Worm (Caenorhabditis elegans) whole organism, L2 larva: ENCODE data around the gene pap-1.

Source experiments
- C34F6.9 ChIP-seq: fragments of 150-350 bp; optimal IDR thresholded peaks from 2 replicates; lab custom pipeline; 2014; ENCODE audit warnings: missing biosample characterization, missing genetic modification characterization
- F13H6.1 ChIP-seq: sonication (generic microtip); optimal IDR thresholded peaks from 2 replicates; lab custom pipeline; 2016; ENCODE audit warnings: missing genetic modification characterization, missing compliant biosample characterization
- Y55F3AM.14 ChIP-seq: fragments of 200-800 bp; sonication (Bioruptor generic); optimal IDR thresholded peaks from 2 replicates; lab custom pipeline; 2018; ENCODE audit warnings: mild to moderate bottlenecking, missing genetic modification characterization, missing compliant biosample characterization
- ZK546.5 ChIP-seq: sonication (generic microtip); optimal IDR thresholded peaks from 2 replicates; lab custom pipeline; 2017; ENCODE audit warnings: missing biosample characterization, missing genetic modification characterization
- alr-1 ChIP-seq: fragments of 150-350 bp; optimal IDR thresholded peaks from 2 replicates; lab custom pipeline; 2014; ENCODE audit warnings: missing biosample characterization, missing genetic modification characterization
- aly-2 ChIP-seq: fragments of 150-350 bp; optimal IDR thresholded peaks from 2 replicates; lab custom pipeline; 2014; ENCODE audit warnings: missing biosample characterization, missing genetic modification characterization
- ama-1 ChIP-seq: fragments of 150-350 bp; optimal IDR thresholded peaks from 2 replicates; lab custom pipeline; 2018; ENCODE audit warnings: inconsistent platforms
- blmp-1 ChIP-seq: sonication (generic microtip); optimal IDR thresholded peaks from 2 replicates; lab custom pipeline; 2017; ENCODE audit warnings: missing genetic modification characterization, mild to moderate bottlenecking, missing compliant biosample characterization, antibody characterized with exemption, moderate library complexity; ENCODE audit not compliant: insufficient read depth
- ceh-82 ChIP-seq: fragments of 150-350 bp; optimal IDR thresholded peaks from 2 replicates; lab custom pipeline; 2014; ENCODE audit warnings: missing biosample characterization, missing genetic modification characterization
- crh-2 ChIP-seq: sonication (generic microtip); optimal IDR thresholded peaks from 2 replicates; lab custom pipeline; 2017; ENCODE audit warnings: missing biosample characterization, missing genetic modification characterization
- dmd-4 ChIP-seq: sonication (generic microtip); optimal IDR thresholded peaks from 2 replicates; lab custom pipeline; 2017; ENCODE audit warnings: missing biosample characterization, missing genetic modification characterization
- elt-1 ChIP-seq: fragments of 150-350 bp; optimal IDR thresholded peaks from 2 replicates; lab custom pipeline; 2014; ENCODE audit warnings: missing biosample characterization, missing genetic modification characterization
- elt-3 ChIP-seq: sonication (generic microtip); optimal IDR thresholded peaks from 2 replicates; lab custom pipeline; 2017; ENCODE audit warnings: missing biosample characterization, missing genetic modification characterization
- fos-1 ChIP-seq: fragments of 150-350 bp; optimal IDR thresholded peaks from 2 replicates; lab custom pipeline; 2014; ENCODE audit warnings: missing biosample characterization, missing genetic modification characterization
- gmeb-1 ChIP-seq: fragments of 150-350 bp; optimal IDR thresholded peaks from 2 replicates; lab custom pipeline; 2014; ENCODE audit warnings: missing biosample characterization, missing genetic modification characterization
- lin-39 ChIP-seq: fragments of 150-350 bp; optimal IDR thresholded peaks from 2 replicates; lab custom pipeline; 2014; ENCODE audit warnings: missing biosample characterization, missing genetic modification reagents, missing genetic modification characterization
- mab-5 ChIP-seq: fragments of 150-350 bp; optimal IDR thresholded peaks from 2 replicates; lab custom pipeline; 2014; ENCODE audit warnings: missing biosample characterization, missing genetic modification characterization
- mdl-1 ChIP-seq, 2 experiments: fragments of 150-350 bp in 1 of 2; sonication (generic microtip) in 1 of 2; optimal IDR thresholded peaks; 2 replicates each; lab custom pipeline; 2017; ENCODE audit warnings: missing biosample characterization in 2 of 2, missing genetic modification characterization in 2 of 2
- nhr-11 ChIP-seq: fragments of 150-350 bp; optimal IDR thresholded peaks from 2 replicates; lab custom pipeline; 2014; ENCODE audit warnings: missing biosample characterization, missing genetic modification characterization
- nhr-12 ChIP-seq: fragments of 150-350 bp; optimal IDR thresholded peaks from 2 replicates; lab custom pipeline; 2014; ENCODE audit warnings: missing biosample characterization, missing genetic modification characterization
- nhr-129 ChIP-seq: fragments of 150-350 bp; optimal IDR thresholded peaks from 2 replicates; lab custom pipeline; 2014; ENCODE audit warnings: missing biosample characterization, missing genetic modification characterization
- nhr-21 ChIP-seq: fragments of 150-350 bp; optimal IDR thresholded peaks from 2 replicates; lab custom pipeline; 2014; ENCODE audit warnings: missing biosample characterization, missing genetic modification characterization
- nhr-23 ChIP-seq: fragments of 150-350 bp; optimal IDR thresholded peaks from 2 replicates; lab custom pipeline; 2014; ENCODE audit warnings: missing biosample characterization, missing genetic modification reagents, missing genetic modification characterization
- nhr-6 ChIP-seq: fragments of 150-350 bp; optimal IDR thresholded peaks from 2 replicates; lab custom pipeline; 2014; ENCODE audit warnings: missing biosample characterization, missing genetic modification characterization
- nhr-77 ChIP-seq: fragments of 150-350 bp; optimal IDR thresholded peaks from 2 replicates; lab custom pipeline; 2014; ENCODE audit warnings: missing biosample characterization, missing genetic modification characterization
- peb-1 ChIP-seq: fragments of 150-350 bp; optimal IDR thresholded peaks from 2 replicates; lab custom pipeline; 2014; ENCODE audit warnings: missing biosample characterization, missing genetic modification characterization
- sem-4 ChIP-seq: fragments of 150-350 bp; optimal IDR thresholded peaks from 2 replicates; lab custom pipeline; 2014; ENCODE audit warnings: missing biosample characterization, missing genetic modification reagents, missing genetic modification characterization
- skn-1 ChIP-seq: sonication (generic microtip); optimal IDR thresholded peaks from 2 replicates; lab custom pipeline; 2017; ENCODE audit warnings: missing biosample characterization, missing genetic modification characterization
- sma-3 ChIP-seq: sonication (generic microtip); optimal IDR thresholded peaks from 2 replicates; lab custom pipeline; 2016; ENCODE audit warnings: missing genetic modification reagents, missing genetic modification characterization, missing compliant biosample characterization
- sma-9 ChIP-seq, 2 experiments: fragments of 150-350 bp in 1 of 2; sonication (generic microtip) in 1 of 2; optimal IDR thresholded peaks; 2 replicates each; lab custom pipeline; 2014 to 2016; ENCODE audit warnings: missing genetic modification characterization in 2 of 2, mild to moderate bottlenecking in 1 of 2, missing biosample characterization in 1 of 2, missing compliant biosample characterization in 1 of 2, missing genetic modification reagents in 1 of 2, moderate library complexity in 1 of 2
- snpc-4 ChIP-seq: fragments of 150-350 bp; optimal IDR thresholded peaks from 2 replicates; lab custom pipeline; 2014; ENCODE audit warnings: missing biosample characterization, missing genetic modification characterization
- unc-39 ChIP-seq: fragments of 150-350 bp; optimal IDR thresholded peaks from 2 replicates; lab custom pipeline; 2014; ENCODE audit warnings: missing biosample characterization, missing genetic modification characterization
- unc-55 ChIP-seq: fragments of 150-350 bp; sonication (generic microtip); optimal IDR thresholded peaks from 3 replicates; lab custom pipeline; 2014; ENCODE audit warnings: missing biosample characterization, missing genetic modification reagents, missing genetic modification characterization
- unc-62 ChIP-seq: fragments of 150-350 bp; optimal IDR thresholded peaks from 2 replicates; lab custom pipeline; 2014; ENCODE audit warnings: missing biosample characterization, missing genetic modification reagents, missing genetic modification characterization
- ztf-1 ChIP-seq: fragments of 200-800 bp; sonication (Bioruptor generic); conservative IDR thresholded peaks from 2 replicates; pipeline ENCODE4 v1.3.6; 2022; ENCODE audit warnings: missing genetic modification characterization, missing compliant biosample characterization
- ztf-11 ChIP-seq: sonication (generic microtip); optimal IDR thresholded peaks from 2 replicates; lab custom pipeline; 2017; ENCODE audit warnings: missing biosample characterization, missing genetic modification characterization

The pap-1 gene

DNA sequence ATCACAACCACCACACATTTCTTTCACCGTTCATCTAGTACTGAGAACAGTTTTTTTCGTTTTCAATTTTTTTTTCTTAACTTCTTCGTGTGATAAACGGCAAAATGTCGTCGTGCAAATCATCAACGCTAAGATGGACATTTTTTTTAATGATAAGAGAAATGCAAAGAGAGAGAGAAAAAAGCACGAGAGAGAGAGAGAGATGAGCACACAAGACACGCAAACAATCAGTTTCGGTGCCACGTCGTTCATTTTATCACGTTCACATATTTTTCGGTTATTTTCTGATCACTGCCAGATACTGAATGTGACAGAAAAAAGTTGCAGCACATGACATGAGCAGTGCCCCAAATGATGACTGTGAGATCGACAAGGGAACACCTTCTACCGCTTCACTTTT lies 26.4 kb downstream of the pap-1 start, which contains the start of gene egl-9 (continued):
- TF ChIP-seq nhr-21 (no peak), ceh-82 (no peak), Y55F3AM.14 (GFP tag; lab: Kevin White, UChicago) (peak; percentile 40), lin-39 (no peak), crh-2 (peak; percentile 88), mdl-1 (tag; optimal IDR thresholded peaks at IDR 0.05; lab: Kevin White, UChicago) (no peak), alr-1 (tag; lab: Kevin White, UChicago) (no peak), peb-1 (no peak), unc-62 (GFP tag; lab: Kevin White, UChicago) (no peak), nhr-12 (no peak), blmp-1 (no peak), nhr-6 (tag; lab: Kevin White, UChicago) (no peak), C34F6.9 (tag; lab: Kevin White, UChicago) (no peak), F13H6.1 (tag; lab: Kevin White, UChicago) (peak; percentile 41), aly-2 (tag; lab: Kevin White, UChicago) (no peak), unc-39 (tag; lab: Kevin White, UChicago) (no peak)

DNA sequence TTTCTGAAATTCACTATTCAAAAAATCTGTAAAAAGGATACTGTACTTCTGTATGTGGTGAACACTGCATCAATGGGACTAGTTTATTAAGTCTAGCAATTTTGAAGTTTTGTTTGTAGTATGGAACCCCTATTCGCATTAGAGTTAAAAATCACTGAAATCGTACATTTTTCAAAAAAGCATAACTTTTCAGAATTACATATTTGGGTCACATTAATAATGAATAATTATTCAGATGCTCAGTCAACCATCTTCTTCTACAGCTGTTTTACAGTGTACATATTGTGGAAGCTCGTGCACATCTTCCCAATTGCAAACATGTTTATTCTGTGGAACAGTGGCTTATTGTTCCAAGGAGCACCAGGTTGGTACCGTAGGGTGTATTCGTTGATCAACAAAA lies 26.9 kb downstream of the pap-1 start:
- TF ChIP-seq alr-1 (tag; lab: Kevin White, UChicago) (no peak), nhr-23 (no peak)

DNA sequence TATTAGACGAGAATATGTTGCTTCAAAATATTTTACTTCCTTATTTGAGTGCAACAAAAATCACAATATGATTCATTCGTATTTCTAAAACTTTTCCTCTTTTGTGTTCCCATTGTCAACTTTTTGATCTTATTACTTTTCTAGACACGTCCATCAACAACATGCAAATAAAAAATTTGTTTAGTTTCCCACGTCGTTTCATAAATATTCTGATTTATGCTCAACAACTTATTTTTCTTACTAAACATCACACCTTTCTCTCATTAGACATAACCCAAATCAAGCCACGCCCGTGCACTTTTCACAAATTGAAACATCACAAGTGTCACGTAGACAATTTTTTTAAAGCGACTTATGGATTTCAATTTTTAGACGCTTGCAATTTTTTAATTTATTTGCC lies 28.1 kb downstream of the pap-1 start:
- TF ChIP-seq peb-1 = no peak
- TF ChIP-seq sem-4 (tag; lab: Kevin White, UChicago) = no peak
- TF ChIP-seq elt-1 (tag; lab: Kevin White, UChicago) = no peak

DNA sequence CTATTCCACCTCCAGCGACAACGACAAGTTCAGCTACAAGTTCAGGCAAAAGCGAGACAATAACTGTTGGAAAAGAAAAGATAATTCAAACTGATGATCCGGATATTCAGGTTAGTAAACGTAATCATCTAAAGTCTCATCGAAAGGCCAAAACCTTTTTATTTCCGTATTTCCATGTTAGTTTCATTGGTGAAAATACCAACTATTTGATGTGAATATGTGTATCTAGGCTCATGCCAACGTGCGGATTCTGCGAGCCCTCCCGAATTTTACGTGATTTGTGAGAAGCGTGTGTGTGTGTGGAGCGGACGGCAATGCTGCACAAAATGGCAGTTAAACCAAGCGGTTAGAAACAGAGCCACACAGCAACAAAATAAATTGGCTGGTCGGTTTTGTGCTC lies 29.2 kb downstream of the pap-1 start:
- no peak for TF ChIP-seq snpc-4
- TF ChIP-seq nhr-129 (tag; lab: Kevin White, UChicago) = peak; percentile 27

DNA sequence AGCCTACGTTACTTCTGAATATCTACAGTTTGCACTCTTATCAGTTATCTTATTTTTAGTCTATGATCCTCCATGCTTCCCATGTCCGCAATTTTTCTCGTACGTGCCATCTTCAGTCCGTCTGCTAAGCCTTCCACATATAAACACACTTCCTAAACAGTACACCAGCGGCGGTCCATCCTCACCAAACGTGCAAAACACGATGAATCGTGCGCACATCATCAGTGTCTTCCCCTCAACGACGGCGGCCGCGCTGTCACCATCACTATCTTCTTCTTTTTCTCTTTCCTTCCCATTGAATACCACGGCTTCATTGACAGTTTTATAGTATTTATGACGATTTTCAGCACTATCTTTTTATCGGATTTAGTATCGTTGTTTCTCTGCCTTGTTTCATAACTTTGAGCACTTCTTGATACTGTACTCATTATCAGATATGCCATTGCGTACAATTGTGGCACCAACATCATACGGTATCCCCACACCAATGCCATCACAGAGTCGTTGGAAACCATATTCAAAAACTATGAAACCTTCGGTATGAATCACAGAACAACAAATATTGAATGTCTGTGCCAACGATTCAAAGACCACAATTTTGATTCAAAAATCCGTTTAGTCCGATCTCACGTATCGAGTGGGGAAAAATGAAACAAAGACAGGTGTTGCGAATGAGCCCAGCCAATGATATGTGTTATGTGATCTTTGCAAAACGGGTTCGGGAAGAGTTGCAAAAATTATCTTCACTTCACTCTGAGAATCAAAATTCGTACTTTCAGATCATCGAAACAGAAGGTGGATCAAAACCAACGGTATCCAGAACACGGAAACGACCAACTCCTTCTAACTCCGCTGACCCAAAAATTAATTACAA lies 31.4 kb downstream of the pap-1 start:
- no peak for TF ChIP-seq ztf-11 (tag; lab: Kevin White, UChicago)
- peak; percentile 21 for TF ChIP-seq Y55F3AM.14 (GFP tag; lab: Kevin White, UChicago)
- no peak for TF ChIP-seq nhr-23
- TF ChIP-seq nhr-6 (tag; lab: Kevin White, UChicago) = no peak
- TF ChIP-seq dmd-4 (tag; lab: Kevin White, UChicago) = no peak
- no peak for TF ChIP-seq unc-62 (GFP tag; lab: Kevin White, UChicago)
- no peak for TF ChIP-seq lin-39
- no peak for TF ChIP-seq sma-3 (GFP tag; lab: Kevin White, UChicago)
- TF ChIP-seq elt-3 (tag; lab: Kevin White, UChicago) = no peak
- TF ChIP-seq nhr-77 = no peak
- no peak for TF ChIP-seq ama-1
- TF ChIP-seq nhr-21 = peak; percentile 43
- TF ChIP-seq sma-9 (GFP tag; optimal IDR thresholded peaks at IDR 0.05; lab: Kevin White, UChicago) = peak; percentile 36
- TF ChIP-seq sma-9 (tag; optimal IDR thresholded peaks at IDR 0.05; lab: Kevin White, UChicago) = no peak

DNA sequence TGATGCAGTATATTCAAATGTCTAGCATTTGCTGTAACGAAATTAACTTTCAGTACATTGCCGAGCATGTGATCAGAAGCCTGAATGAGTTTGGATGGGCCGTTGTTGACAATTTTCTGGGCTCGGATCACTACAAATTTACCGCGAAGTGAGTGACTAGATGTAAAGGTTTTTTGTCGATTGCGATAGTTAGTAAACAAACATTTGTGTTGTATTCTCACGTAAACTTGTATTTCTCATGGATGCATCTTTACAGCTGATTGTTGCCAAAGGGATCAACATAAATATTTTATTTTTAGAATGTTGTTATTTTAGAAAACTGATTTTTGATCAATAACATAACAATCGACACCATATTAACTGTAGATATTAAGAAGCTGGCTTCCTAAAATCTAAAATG lies 32.3 kb downstream of the pap-1 start:
- no peak for TF ChIP-seq unc-55 (GFP tag; lab: Kevin White, UChicago)
- no peak for TF ChIP-seq mab-5 (tag; lab: Kevin White, UChicago)
- TF ChIP-seq alr-1 (tag; lab: Kevin White, UChicago) = no peak
- no peak for TF ChIP-seq nhr-12
- TF ChIP-seq blmp-1 = no peak
- TF ChIP-seq elt-1 (tag; lab: Kevin White, UChicago) = no peak
- no peak for TF ChIP-seq ztf-1 (GFP tag; lab: Robert Waterston, UW)
- no peak for TF ChIP-seq aly-2 (tag; lab: Kevin White, UChicago)
- no peak for TF ChIP-seq gmeb-1
- no peak for TF ChIP-seq lin-39
- TF ChIP-seq snpc-4 = no peak
- no peak for TF ChIP-seq nhr-21
- no peak for TF ChIP-seq unc-62 (GFP tag; lab: Kevin White, UChicago)
- no peak for TF ChIP-seq nhr-11 (tag; lab: Kevin White, UChicago)
- no peak for TF ChIP-seq ZK546.5 (tag; lab: Kevin White, UChicago)
- TF ChIP-seq fos-1 (tag; lab: Kevin White, UChicago) = no peak
- TF ChIP-seq skn-1 (tag; lab: Kevin White, UChicago) = no peak
- no peak for TF ChIP-seq C34F6.9 (tag; lab: Kevin White, UChicago)
- TF ChIP-seq nhr-23 = no peak
- TF ChIP-seq crh-2 = no peak
- TF ChIP-seq, all 48 proteins: peak for 0
